Comparison of ENCODE assay signal across 3 worm cellular contexts in genomic region chrV:11228653-11229173, ce11.
TF ChIP-seq lines count a peak whose summit lies in the region.

Gene pqn-70 (minus strand): TSS chrV:11228703.

TF ChIP-seq in whole organism, L1 larva, 84 proteins besides CTCF, POLR2A, EP300 and RAD21 (continued from another document and continues in another):
- TF ChIP-seq hpl-2 (GFP tag; optimal IDR thresholded peaks at IDR 0.05; lab: Kevin White, UChicago), result peak; percentile 45
- peak; percentile 80 for TF ChIP-seq unc-86 (tag; optimal IDR thresholded peaks at IDR 0.05; lab: Kevin White, UChicago)
- no peak for TF ChIP-seq C34B4.2 (tag; optimal IDR thresholded peaks at IDR 0.05; lab: Kevin White, UChicago)
- peak; percentile 85 for TF ChIP-seq isw-1 (GFP tag; IDR thresholded peaks at IDR 0.05; lab: Robert Waterston, UW)
- TF ChIP-seq lin-39 (tag; optimal IDR thresholded peaks at IDR 0.05; lab: Kevin White, UChicago), result peak; percentile 23
- TF ChIP-seq ama-1 (optimal IDR thresholded peaks at IDR 0.05; lab: Kevin White, UChicago), result no peak
- TF ChIP-seq ets-5 (GFP tag; IDR thresholded peaks at IDR 0.05; lab: Robert Waterston, UW), result no peak
- no peak for TF ChIP-seq vab-15 (tag; optimal IDR thresholded peaks at IDR 0.05; lab: Kevin White, UChicago)
- TF ChIP-seq lir-3 (tag; optimal IDR thresholded peaks at IDR 0.05; lab: Kevin White, UChicago; ENCODE audit: poor library complexity), result peak; percentile 74
- peak; percentile 65 for TF ChIP-seq irx-1 (tag; optimal IDR thresholded peaks at IDR 0.05; lab: Kevin White, UChicago)
- TF ChIP-seq pag-3 (tag; optimal IDR thresholded peaks at IDR 0.05; lab: Kevin White, UChicago; ENCODE audit: borderline replicate concordance, insufficient read depth), result no peak
- no peak for TF ChIP-seq ceh-63 (GFP tag; optimal IDR thresholded peaks at IDR 0.05; lab: Kevin White, UChicago)
- peak; percentile 72 for TF ChIP-seq snpc-4 (tag; optimal IDR thresholded peaks at IDR 0.05; lab: Kevin White, UChicago)
- TF ChIP-seq mdl-1 (tag; optimal IDR thresholded peaks at IDR 0.05; lab: Kevin White, UChicago), result peak in 1 of 2 experiments; percentile 78
- no peak for TF ChIP-seq ceh-8 (GFP tag; optimal IDR thresholded peaks at IDR 0.05; lab: Kevin White, UChicago)
- TF ChIP-seq C04F5.9 (tag; optimal IDR thresholded peaks at IDR 0.05; lab: Kevin White, UChicago), result peak; percentile 9
- no peak for TF ChIP-seq nhr-12 (tag; optimal IDR thresholded peaks at IDR 0.05; lab: Kevin White, UChicago)
- TF ChIP-seq hlh-17 (GFP tag; optimal IDR thresholded peaks at IDR 0.05; lab: Kevin White, UChicago; ENCODE audit: borderline replicate concordance), result no peak
- peak; percentile 68 for TF ChIP-seq lin-13 (GFP tag; optimal IDR thresholded peaks at IDR 0.05; lab: Kevin White, UChicago)
- peak; percentile 25 for TF ChIP-seq zip-4 (GFP tag; optimal IDR thresholded peaks at IDR 0.05; lab: Kevin White, UChicago)
- TF ChIP-seq ztf-4 (tag; optimal IDR thresholded peaks at IDR 0.05; lab: Kevin White, UChicago), result peak; percentile 75
- peak; percentile 84 for TF ChIP-seq rnt-1 (tag; optimal IDR thresholded peaks at IDR 0.05; lab: Kevin White, UChicago)
- no peak for TF ChIP-seq pqm-1 (tag; optimal IDR thresholded peaks at IDR 0.05; lab: Kevin White, UChicago)
- TF ChIP-seq fkh-8 (tag; optimal IDR thresholded peaks at IDR 0.05; lab: Kevin White, UChicago), result peak; percentile 74
- no peak for TF ChIP-seq nhr-28 (tag; optimal IDR thresholded peaks at IDR 0.05; lab: Kevin White, UChicago)
- peak; percentile 88 for TF ChIP-seq nhr-47 (tag; optimal IDR thresholded peaks at IDR 0.05; lab: Kevin White, UChicago)
- TF ChIP-seq ces-1 (GFP tag; optimal IDR thresholded peaks at IDR 0.05; lab: Kevin White, UChicago), result no peak
- TF ChIP-seq nhr-85 (tag; lab: Kevin White, UChicago), result peak; percentile 90
- no peak for TF ChIP-seq hlh-4 (tag; optimal IDR thresholded peaks at IDR 0.05; lab: Kevin White, UChicago)
- no peak for TF ChIP-seq unc-62 (GFP tag; optimal IDR thresholded peaks at IDR 0.05; lab: Kevin White, UChicago)
- peak; percentile 61 for TF ChIP-seq pax-3 (tag; optimal IDR thresholded peaks at IDR 0.05; lab: Kevin White, UChicago)
- TF ChIP-seq nhr-90 (tag; optimal IDR thresholded peaks at IDR 0.05; lab: Kevin White, UChicago; ENCODE audit: poor library complexity), result peak; percentile 79
- TF ChIP-seq mep-1 (tag; optimal IDR thresholded peaks at IDR 0.05; lab: Kevin White, UChicago), result peak; percentile 93
- TF ChIP-seq nhr-11 (tag; optimal IDR thresholded peaks at IDR 0.05; lab: Kevin White, UChicago), result peak; percentile 12
- TF ChIP-seq mab-9 (GFP tag; IDR thresholded peaks at IDR 0.05; lab: Robert Waterston, UW), result peak; percentile 34; the same call in 1 of the 2 replicates
- TF ChIP-seq dpl-1 (GFP tag; optimal IDR thresholded peaks at IDR 0.05; lab: Kevin White, UChicago), result peak; percentile 41 to 75 (median 69)
- TF ChIP-seq blmp-1 (tag; optimal IDR thresholded peaks at IDR 0.05; lab: Kevin White, UChicago), result peak; percentile 92
- TF ChIP-seq nhr-237 (tag; optimal IDR thresholded peaks at IDR 0.05; lab: Kevin White, UChicago), result peak; percentile 39
- TF ChIP-seq ztf-11 (tag; optimal IDR thresholded peaks at IDR 0.05; lab: Kevin White, UChicago), result peak in 1 of 2 experiments; percentile 75
- no peak for TF ChIP-seq mef-2 (tag; optimal IDR thresholded peaks at IDR 0.05; lab: Kevin White, UChicago)
- TF ChIP-seq ceh-90 (tag; optimal IDR thresholded peaks at IDR 0.05; lab: Kevin White, UChicago), result no peak
- TF ChIP-seq xbp-1 (tag; optimal IDR thresholded peaks at IDR 0.05; lab: Kevin White, UChicago), result peak; percentile 75
- TF ChIP-seq sox-4 (tag; optimal IDR thresholded peaks at IDR 0.05; lab: Kevin White, UChicago), result peak; percentile 60
- peak; percentile 91 for TF ChIP-seq snu-23 (GFP tag; optimal IDR thresholded peaks at IDR 0.05; lab: Kevin White, UChicago)

TF ChIP-seq in whole organism, L3 larva, 47 proteins besides CTCF, POLR2A, EP300 and RAD21 (continued from another document):
- TF ChIP-seq ZK546.5 (tag; optimal IDR thresholded peaks at IDR 0.05; lab: Kevin White, UChicago) (no peak), nhr-43 (tag; optimal IDR thresholded peaks at IDR 0.05; lab: Kevin White, UChicago; ENCODE audit: poor library complexity, severe bottlenecking) (peak; percentile 75), ceh-9 (tag; optimal IDR thresholded peaks at IDR 0.05; lab: Kevin White, UChicago) (no peak), fkh-10 (GFP tag; optimal IDR thresholded peaks at IDR 0.05; lab: Kevin White, UChicago) (peak; percentile 29), unc-62 (GFP tag; optimal IDR thresholded peaks at IDR 0.05; lab: Kevin White, UChicago) (no peak), eor-1 (tag; optimal IDR thresholded peaks at IDR 0.05; lab: Kevin White, UChicago) (no peak), sea-2 (GFP tag; optimal IDR thresholded peaks at IDR 0.05; lab: Kevin White, UChicago) (no peak), lin-15B (tag; optimal IDR thresholded peaks at IDR 0.05; lab: Kevin White, UChicago) (peak; percentile 81), jun-1 (tag; optimal IDR thresholded peaks at IDR 0.05; lab: Kevin White, UChicago) (peak; percentile 66), nhr-67 (tag; optimal IDR thresholded peaks at IDR 0.05; lab: Kevin White, UChicago) (no peak), ceh-16 (tag; optimal IDR thresholded peaks at IDR 0.05; lab: Kevin White, UChicago) (no peak), R02D3.7 (tag; optimal IDR thresholded peaks at IDR 0.05; lab: Kevin White, UChicago) (peak; percentile 53), ztf-11 (tag; optimal IDR thresholded peaks at IDR 0.05; lab: Kevin White, UChicago) (no peak), daf-12 (tag; optimal IDR thresholded peaks at IDR 0.05; lab: Kevin White, UChicago) (no peak), nhr-11 (tag; optimal IDR thresholded peaks at IDR 0.05; lab: Kevin White, UChicago) (no peak), tbx-2 (tag; optimal IDR thresholded peaks at IDR 0.05; lab: Kevin White, UChicago) (peak; percentile 45), pqm-1 (tag; optimal IDR thresholded peaks at IDR 0.05; lab: Kevin White, UChicago) (peak; percentile 51), ztf-4 (tag; optimal IDR thresholded peaks at IDR 0.05; lab: Kevin White, UChicago) (peak; percentile 55), nhr-77 (tag; optimal IDR thresholded peaks at IDR 0.05; lab: Kevin White, UChicago) (no peak), unc-39 (tag; optimal IDR thresholded peaks at IDR 0.05; lab: Kevin White, UChicago) (no peak), fos-1 (tag; optimal IDR thresholded peaks at IDR 0.05; lab: Kevin White, UChicago) (no peak), egl-27 (tag; optimal IDR thresholded peaks at IDR 0.05; lab: Kevin White, UChicago) (peak; percentile 19), hmg-11 (tag; optimal IDR thresholded peaks at IDR 0.05; lab: Kevin White, UChicago) (peak; percentile 91), fkh-2 (tag; optimal IDR thresholded peaks at IDR 0.05; lab: Kevin White, UChicago) (no peak), ceh-28 (tag; optimal IDR thresholded peaks at IDR 0.05; lab: Kevin White, UChicago) (peak; percentile 94), lin-39 (tag; optimal IDR thresholded peaks at IDR 0.05; lab: Kevin White, UChicago) (peak; percentile 89), nhr-12 (tag; optimal IDR thresholded peaks at IDR 0.05; lab: Kevin White, UChicago) (no peak), mml-1 (tag; optimal IDR thresholded peaks at IDR 0.05; lab: Kevin White, UChicago) (no peak)

TF ChIP-seq in whole organism, young adult, 124 proteins besides CTCF, POLR2A, EP300 and RAD21 (continued from another document):
- peak; percentile 33 for TF ChIP-seq athp-1 (tag; optimal IDR thresholded peaks at IDR 0.05; lab: Kevin White, UChicago)
- TF ChIP-seq tbx-9 (tag; optimal IDR thresholded peaks at IDR 0.05; lab: Kevin White, UChicago; ENCODE audit: borderline replicate concordance), result no peak
- TF ChIP-seq F39B2.1 (GFP tag; IDR thresholded peaks at IDR 0.05; lab: Robert Waterston, UW), result no peak
- peak; percentile 82 for TF ChIP-seq ceh-27 (GFP tag; optimal IDR thresholded peaks at IDR 0.05; lab: Kevin White, UChicago)
- no peak for TF ChIP-seq ztf-25 (GFP tag; IDR thresholded peaks at IDR 0.05; lab: Robert Waterston, UW)
- no peak for TF ChIP-seq Y53F4B.3 (GFP tag; IDR thresholded peaks at IDR 0.05; lab: Robert Waterston, UW)
- 0 out of 2 replicates have a peak, but pooled peaks have one; percentile 42 for TF ChIP-seq K11D2.4 (GFP tag; IDR thresholded peaks at IDR 0.05; lab: Robert Waterston, UW)
- peak; percentile 92 for TF ChIP-seq ceh-100 (GFP tag; IDR thresholded peaks at IDR 0.05; lab: Robert Waterston, UW)
- peak; percentile 53; the same call in 1 of the 2 replicates for TF ChIP-seq Y67H2A.10 (GFP tag; conservative IDR thresholded peaks at IDR 0.05; lab: Robert Waterston, UW)
- TF ChIP-seq mes-4 (tag; optimal IDR thresholded peaks at IDR 0.05; lab: Kevin White, UChicago), result no peak
- peak; percentile 28; the same call in 1 of the 2 replicates for TF ChIP-seq B0336.3 (GFP tag; IDR thresholded peaks at IDR 0.05; lab: Robert Waterston, UW)
- TF ChIP-seq nfyb-1 (GFP tag; IDR thresholded peaks at IDR 0.05; lab: Robert Waterston, UW), result peak; percentile 81; the same call in 1 of the 2 replicates
- TF ChIP-seq tbp1 (GFP tag; optimal IDR thresholded peaks at IDR 0.05; lab: Kevin White, UChicago), result peak; percentile 62
- no peak for TF ChIP-seq lin-35 (GFP tag; optimal IDR thresholded peaks at IDR 0.05; lab: Kevin White, UChicago)
- peak; percentile 53 for TF ChIP-seq F23B12.7 (tag; optimal IDR thresholded peaks at IDR 0.05; lab: Kevin White, UChicago; ENCODE audit: insufficient read depth)
- TF ChIP-seq lin-26 (GFP tag; IDR thresholded peaks at IDR 0.05; lab: Robert Waterston, UW), result peak; percentile 71; the same call in 1 of the 2 replicates
- no peak for TF ChIP-seq F10E7.11 (tag; optimal IDR thresholded peaks at IDR 0.05; lab: Kevin White, UChicago)
- TF ChIP-seq attf-6 (GFP tag; IDR thresholded peaks at IDR 0.05; lab: Robert Waterston, UW), result no peak
- peak; percentile 70 for TF ChIP-seq K12H6.12 (tag; optimal IDR thresholded peaks at IDR 0.05; lab: Kevin White, UChicago)
- no peak for TF ChIP-seq ama-1 (optimal IDR thresholded peaks at IDR 0.05; lab: Kevin White, UChicago)
- no peak for TF ChIP-seq ama-1 (GFP tag; optimal IDR thresholded peaks at IDR 0.05; lab: Kevin White, UChicago)
- no peak for TF ChIP-seq akir-1 (GFP tag; optimal IDR thresholded peaks at IDR 0.05; lab: Kevin White, UChicago)
- TF ChIP-seq B0035.1 (tag; optimal IDR thresholded peaks at IDR 0.05; lab: Kevin White, UChicago), result peak; percentile 33
- peak; percentile 15 for TF ChIP-seq die-1 (tag; optimal IDR thresholded peaks at IDR 0.05; lab: Kevin White, UChicago)
- peak; percentile 79 for TF ChIP-seq ekl-4 (GFP tag; IDR thresholded peaks at IDR 0.05; lab: Robert Waterston, UW)
- peak; percentile 67 for TF ChIP-seq dox-1 (GFP tag; IDR thresholded peaks at IDR 0.05; lab: Robert Waterston, UW)
- TF ChIP-seq T07F8.4 (tag; optimal IDR thresholded peaks at IDR 0.05; lab: Kevin White, UChicago), result no peak
- TF ChIP-seq egl-44 (GFP tag; IDR thresholded peaks at IDR 0.05; lab: Robert Waterston, UW), result no peak
- peak; percentile 52; the same call in 1 of the 2 replicates for TF ChIP-seq attf-3 (GFP tag; conservative IDR thresholded peaks at IDR 0.05; lab: Robert Waterston, UW)
- no peak for TF ChIP-seq Y56A3A.18 (GFP tag; IDR thresholded peaks at IDR 0.05; lab: Robert Waterston, UW)
- TF ChIP-seq rcor-1 (GFP tag; IDR thresholded peaks at IDR 0.05; lab: Robert Waterston, UW), result peak; percentile 14; the same call in 1 of the 2 replicates
- TF ChIP-seq mcd-1 (GFP tag; IDR thresholded peaks at IDR 0.05; lab: Robert Waterston, UW), result peak; percentile 74
- TF ChIP-seq egrh-3 (GFP tag; IDR thresholded peaks at IDR 0.05; lab: Robert Waterston, UW), result peak; percentile 58
- TF ChIP-seq F49E8.2 (tag; optimal IDR thresholded peaks at IDR 0.05; lab: Kevin White, UChicago; ENCODE audit: insufficient read depth), result no peak
- TF ChIP-seq bed-1 (GFP tag; IDR thresholded peaks at IDR 0.05; lab: Robert Waterston, UW), result no peak
- no peak for TF ChIP-seq hlh-26 (GFP tag; conservative IDR thresholded peaks at IDR 0.05; lab: Robert Waterston, UW)
- peak; percentile 55 for TF ChIP-seq nhr-80 (tag; optimal IDR thresholded peaks at IDR 0.05; lab: Kevin White, UChicago)
- TF ChIP-seq F37B4.10 (GFP tag; IDR thresholded peaks at IDR 0.05; lab: Robert Waterston, UW), result no peak
- 0 out of 2 replicates have a peak, but pooled peaks have one; percentile 7 for TF ChIP-seq Y95B8A.8 (GFP tag; IDR thresholded peaks at IDR 0.05; lab: Robert Waterston, UW)
- TF ChIP-seq C17E4.6 (GFP tag; IDR thresholded peaks at IDR 0.05; lab: Robert Waterston, UW), result no peak
- TF ChIP-seq ZK185.1 (tag; optimal IDR thresholded peaks at IDR 0.05; lab: Kevin White, UChicago; ENCODE audit: poor library complexity, severe bottlenecking), result peak; percentile 65
- peak; percentile 47 for TF ChIP-seq ztf-18 (tag; optimal IDR thresholded peaks at IDR 0.05; lab: Kevin White, UChicago)
